Worm (Caenorhabditis elegans) whole organism, young adult: ENCODE results near the gene Y41C4A.32.

Source experiments
- B0261.1 ChIP-seq: sonication (generic microtip); optimal IDR thresholded peaks from 2 replicates; lab custom pipeline; 2016; ENCODE audit warnings: mild to moderate bottlenecking, missing genetic modification characterization, moderate library complexity, missing compliant biosample characterization
- B0336.3 ChIP-seq: fragments of 200-800 bp; sonication (Bioruptor generic); IDR thresholded peaks from 2 replicates; pipeline ENCODE4 v1.3.6; 2022; ENCODE audit warnings: missing genetic modification characterization, missing compliant biosample characterization
- C06A6.2 ChIP-seq: fragments of 200-800 bp; sonication (Bioruptor generic); conservative IDR thresholded peaks from 2 replicates; pipeline ENCODE4 v1.3.6; 2022; ENCODE audit warnings: missing genetic modification characterization, missing compliant biosample characterization
- F23B12.7 ChIP-seq: sonication (generic microtip); optimal IDR thresholded peaks from 2 replicates; lab custom pipeline; 2017; ENCODE audit warnings: missing genetic modification characterization, mild to moderate bottlenecking, missing compliant biosample characterization, antibody characterized with exemption, moderate library complexity; ENCODE audit not compliant: insufficient read depth
- F33H1.4 ChIP-seq: fragments of 200-800 bp; sonication (Bioruptor generic); IDR thresholded peaks from 2 replicates; pipeline ENCODE4 v1.3.6; 2022; ENCODE audit warnings: missing genetic modification reagents, missing genetic modification characterization, missing compliant biosample characterization
- F55B11.4 ChIP-seq: sonication (generic microtip); optimal IDR thresholded peaks from 2 replicates; lab custom pipeline; 2016; ENCODE audit warnings: missing compliant biosample characterization, missing genetic modification characterization, borderline replicate concordance; ENCODE audit not compliant: insufficient read depth
- Y53G8AR.9 ChIP-seq: fragments of 200-800 bp; sonication (Bioruptor generic); conservative IDR thresholded peaks from 2 replicates; pipeline ENCODE4 v1.3.6; 2022; ENCODE audit warnings: missing genetic modification reagents, missing genetic modification characterization, missing compliant biosample characterization
- Y67H2A.10 ChIP-seq: fragments of 200-800 bp; sonication (Bioruptor generic); conservative IDR thresholded peaks from 2 replicates; pipeline ENCODE4 v1.3.6; 2022; ENCODE audit warnings: missing genetic modification reagents, missing genetic modification characterization, missing compliant biosample characterization
- ama-1 ChIP-seq, 3 experiments: fragments of 150-350 bp in 1 of 3; sonication (generic microtip) in 2 of 3; optimal IDR thresholded peaks; 2 replicates each; lab custom pipeline; 2014 to 2018; ENCODE audit warnings: missing biosample characterization in 2 of 3, missing genetic modification characterization in 2 of 3, missing genetic modification reagents in 2 of 3
- aptf-2 ChIP-seq: fragments of 200-800 bp; sonication (Bioruptor generic); conservative IDR thresholded peaks from 2 replicates; pipeline ENCODE4 v1.3.6; 2022; ENCODE audit warnings: missing genetic modification reagents, missing genetic modification characterization, missing compliant biosample characterization
- aptf-3 ChIP-seq: fragments of 200-800 bp; sonication (Bioruptor generic); IDR thresholded peaks from 2 replicates; pipeline ENCODE4 v1.3.6; 2022; ENCODE audit warnings: missing genetic modification characterization, missing compliant biosample characterization
- atf-7 ChIP-seq: sonication (generic microtip); optimal IDR thresholded peaks from 2 replicates; lab custom pipeline; 2017; ENCODE audit warnings: mild to moderate bottlenecking, missing genetic modification characterization, missing compliant biosample characterization
- athp-1 ChIP-seq: sonication (generic microtip); optimal IDR thresholded peaks from 2 replicates; lab custom pipeline; 2017; ENCODE audit warnings: mild to moderate bottlenecking, missing genetic modification characterization, missing compliant biosample characterization
- attf-3 ChIP-seq: fragments of 200-800 bp; sonication (Bioruptor generic); conservative IDR thresholded peaks from 2 replicates; pipeline ENCODE4 v1.3.6; 2022; ENCODE audit warnings: missing genetic modification reagents, missing genetic modification characterization, missing compliant biosample characterization
- bed-1 ChIP-seq: fragments of 200-800 bp; sonication (Bioruptor generic); IDR thresholded peaks from 2 replicates; pipeline ENCODE4 v1.3.6; 2022; ENCODE audit warnings: missing genetic modification reagents, missing genetic modification characterization, missing compliant biosample characterization
- bed-2 ChIP-seq: fragments of 200-800 bp; sonication (Bioruptor generic); IDR thresholded peaks from 2 replicates; pipeline ENCODE4 v1.3.6; 2022; ENCODE audit warnings: missing genetic modification reagents, missing genetic modification characterization, missing compliant biosample characterization
- cebp-2 ChIP-seq: fragments of 200-800 bp; sonication (Bioruptor generic); IDR thresholded peaks from 2 replicates; pipeline ENCODE4 v1.3.6; 2022; ENCODE audit warnings: missing genetic modification characterization, missing compliant biosample characterization
- ceh-58 ChIP-seq: fragments of 200-800 bp; sonication (Bioruptor generic); IDR thresholded peaks from 2 replicates; pipeline ENCODE4 v1.3.6; 2022; ENCODE audit warnings: missing genetic modification characterization, missing compliant biosample characterization
- ceh-79 ChIP-seq: sonication (generic microtip); optimal IDR thresholded peaks from 2 replicates; lab custom pipeline; 2017; ENCODE audit warnings: mild to moderate bottlenecking, missing genetic modification characterization, missing compliant biosample characterization
- dox-1 ChIP-seq: fragments of 200-800 bp; sonication (Bioruptor generic); IDR thresholded peaks from 2 replicates; pipeline ENCODE4 v1.3.6; 2022; ENCODE audit warnings: missing genetic modification reagents, missing genetic modification characterization, missing compliant biosample characterization
- dpff-1 ChIP-seq: sonication (generic microtip); optimal IDR thresholded peaks from 2 replicates; lab custom pipeline; 2017; ENCODE audit warnings: mild to moderate bottlenecking, missing genetic modification characterization, missing compliant biosample characterization
- efl-1 ChIP-seq: fragments of 150-350 bp; optimal IDR thresholded peaks from 2 replicates; lab custom pipeline; 2014; ENCODE audit warnings: missing biosample characterization, missing genetic modification reagents, missing genetic modification characterization
- hmg-1.2 ChIP-seq: fragments of 200-800 bp; sonication (Bioruptor generic); IDR thresholded peaks from 2 replicates; pipeline ENCODE4 v1.3.6; 2022; ENCODE audit warnings: missing genetic modification reagents, missing genetic modification characterization, missing compliant biosample characterization
- let-526 ChIP-seq: fragments of 200-800 bp; sonication (Bioruptor generic); IDR thresholded peaks from 2 replicates; pipeline ENCODE4 v1.3.6; 2022; ENCODE audit warnings: missing genetic modification reagents, missing genetic modification characterization, missing compliant biosample characterization
- let-607 ChIP-seq, 2 experiments: fragments of 200-800 bp in 1 of 2; sonication (Bioruptor generic) in 1 of 2; sonication (generic microtip) in 1 of 2; optimal IDR thresholded peaks; 2 replicates each; lab custom pipeline; 2016 to 2018; ENCODE audit warnings: mild to moderate bottlenecking in 2 of 2, missing compliant biosample characterization in 2 of 2, missing genetic modification characterization in 2 of 2, moderate library complexity in 2 of 2, missing genotype in 1 of 2
- lin-40 ChIP-seq: sonication (generic microtip); optimal IDR thresholded peaks from 2 replicates; lab custom pipeline; 2016; ENCODE audit warnings: missing genetic modification characterization, mild to moderate bottlenecking, missing compliant biosample characterization, missing genotype, missing genetic modification reagents
- lin-54 ChIP-seq: fragments of 200-800 bp; sonication (Bioruptor generic); optimal IDR thresholded peaks from 2 replicates; lab custom pipeline; 2018; ENCODE audit warnings: mild to moderate bottlenecking, missing genetic modification characterization, missing compliant biosample characterization
- madf-10 ChIP-seq: sonication (generic microtip); optimal IDR thresholded peaks from 2 replicates; lab custom pipeline; 2016; ENCODE audit warnings: mild to moderate bottlenecking, missing genetic modification characterization, missing compliant biosample characterization
- madf-3 ChIP-seq: fragments of 200-800 bp; sonication (Bioruptor generic); IDR thresholded peaks from 2 replicates; pipeline ENCODE4 v1.3.6; 2022; ENCODE audit warnings: missing genetic modification reagents, missing genetic modification characterization, missing compliant biosample characterization
- mxl-1 ChIP-seq: sonication (generic microtip); optimal IDR thresholded peaks from 2 replicates; lab custom pipeline; 2016; ENCODE audit warnings: missing genetic modification characterization, missing compliant biosample characterization
- nfya-2 ChIP-seq: fragments of 200-800 bp; sonication (Bioruptor generic); IDR thresholded peaks from 2 replicates; pipeline ENCODE4 v1.3.6; 2022; ENCODE audit warnings: missing genetic modification reagents, missing genetic modification characterization, missing compliant biosample characterization
- nhr-179 ChIP-seq: sonication (generic microtip); optimal IDR thresholded peaks from 2 replicates; lab custom pipeline; 2016; ENCODE audit warnings: mild to moderate bottlenecking, missing genetic modification characterization, missing compliant biosample characterization
- nhr-27 ChIP-seq: fragments of 200-800 bp; sonication (Bioruptor generic); optimal IDR thresholded peaks from 2 replicates; lab custom pipeline; 2018; ENCODE audit warnings: mild to moderate bottlenecking, missing genetic modification characterization, moderate library complexity, missing compliant biosample characterization
- nhr-80 ChIP-seq: sonication (generic microtip); optimal IDR thresholded peaks from 2 replicates; lab custom pipeline; 2016; ENCODE audit warnings: missing genetic modification characterization, missing compliant biosample characterization
- pbrm-1 ChIP-seq: fragments of 200-800 bp; sonication (Bioruptor generic); IDR thresholded peaks from 2 replicates; pipeline ENCODE4 v1.3.6; 2022; ENCODE audit warnings: missing genetic modification reagents, missing genetic modification characterization, missing compliant biosample characterization
- snpc-1.3 ChIP-seq: sonication (generic microtip); optimal IDR thresholded peaks from 2 replicates; lab custom pipeline; 2017; ENCODE audit warnings: missing genetic modification characterization, mild to moderate bottlenecking, missing compliant biosample characterization, antibody characterized with exemption, moderate library complexity, missing genotype, missing genetic modification reagents; ENCODE audit not compliant: insufficient read depth
- snpc-3.4 ChIP-seq: sonication (generic microtip); optimal IDR thresholded peaks from 2 replicates; lab custom pipeline; 2017; ENCODE audit warnings: missing genetic modification characterization, mild to moderate bottlenecking, missing compliant biosample characterization, antibody characterized with exemption, moderate library complexity, missing genotype, missing genetic modification reagents
- snpc-4 ChIP-seq, 5 experiments: fragments of 150-350 bp in 1 of 5; sonication (generic microtip) in 4 of 5; optimal IDR thresholded peaks; 2 replicates each; lab custom pipeline; 2014 to 2018; ENCODE audit warnings: missing genetic modification characterization in 5 of 5, missing biosample characterization in 3 of 5, antibody characterized with exemption in 2 of 5, mild to moderate bottlenecking in 2 of 5, missing compliant biosample characterization in 2 of 5, missing genotype in 2 of 5, moderate library complexity in 2 of 5, missing genetic modification reagents in 1 of 5
- tbp1 ChIP-seq: fragments of 200-800 bp; sonication (Bioruptor generic); optimal IDR thresholded peaks from 2 replicates; lab custom pipeline; 2018; ENCODE audit warnings: mild to moderate bottlenecking, missing genetic modification characterization, missing compliant biosample characterization
- tbx-9 ChIP-seq: sonication (generic microtip); optimal IDR thresholded peaks from 2 replicates; lab custom pipeline; 2016; ENCODE audit warnings: borderline replicate concordance, missing genetic modification characterization, inconsistent platforms, missing compliant biosample characterization
- tlf-1 ChIP-seq: fragments of 200-800 bp; sonication (Bioruptor generic); optimal IDR thresholded peaks from 2 replicates; lab custom pipeline; 2018; ENCODE audit warnings: mild to moderate bottlenecking, missing genetic modification characterization, missing compliant biosample characterization
- unc-62 ChIP-seq: fragments of 150-350 bp; optimal IDR thresholded peaks from 2 replicates; lab custom pipeline; 2014; ENCODE audit warnings: missing biosample characterization, missing genetic modification reagents, missing genetic modification characterization
- xnd-1 ChIP-seq: sonication (generic microtip); optimal IDR thresholded peaks from 2 replicates; lab custom pipeline; 2016; ENCODE audit warnings: missing genotype, missing genetic modification reagents, missing genetic modification characterization, missing compliant biosample characterization
- zim-3 ChIP-seq: sonication (generic microtip); optimal IDR thresholded peaks from 2 replicates; lab custom pipeline; 2017; ENCODE audit warnings: mild to moderate bottlenecking, missing genetic modification characterization, moderate library complexity, missing compliant biosample characterization
- ztf-22 ChIP-seq: fragments of 200-800 bp; sonication (Bioruptor generic); optimal IDR thresholded peaks from 2 replicates; lab custom pipeline; 2018; ENCODE audit warnings: mild to moderate bottlenecking, missing genetic modification characterization, moderate library complexity, missing compliant biosample characterization
- ztf-3 ChIP-seq: fragments of 200-800 bp; sonication (Bioruptor generic); optimal IDR thresholded peaks from 2 replicates; lab custom pipeline; 2018; ENCODE audit warnings: mild to moderate bottlenecking, missing genetic modification characterization, missing compliant biosample characterization
- ztf-6 ChIP-seq: fragments of 200-800 bp; sonication (Bioruptor generic); IDR thresholded peaks from 2 replicates; pipeline ENCODE4 v1.3.6; 2022; ENCODE audit warnings: missing genetic modification reagents, missing genetic modification characterization, missing compliant biosample characterization

Y41C4A.32 gene

ce11 chrIII:11684770-11685169 is 36.7 kb upstream of the Y41C4A.32 start:
- no peak for TF ChIP-seq athp-1 (tag; lab: Kevin White, UChicago)
- no peak for TF ChIP-seq ztf-22 (GFP tag; lab: Kevin White, UChicago)
- TF ChIP-seq nfya-2 (GFP tag; lab: Robert Waterston, UW) = no peak
- no peak for TF ChIP-seq Y53G8AR.9
- TF ChIP-seq tbx-9 (tag; lab: Kevin White, UChicago) = no peak
- TF ChIP-seq attf-3 = no peak
- no peak for TF ChIP-seq B0261.1 (tag; lab: Kevin White, UChicago)
- TF ChIP-seq mxl-1 (tag; lab: Kevin White, UChicago) = no peak
- no peak for TF ChIP-seq Y67H2A.10 (GFP tag; lab: Robert Waterston, UW)
- peak; percentile 7 for TF ChIP-seq madf-10 (tag; lab: Kevin White, UChicago)
- TF ChIP-seq aptf-3 (GFP tag; lab: Robert Waterston, UW) = no peak
- no peak for TF ChIP-seq snpc-4 (GFP tag; optimal IDR thresholded peaks at IDR 0.05; lab: Kevin White, UChicago)
- no peak for TF ChIP-seq snpc-4 (tag; optimal IDR thresholded peaks at IDR 0.05; lab: Kevin White, UChicago)
- no peak for TF ChIP-seq let-526
- no peak for TF ChIP-seq hmg-1.2
- no peak for TF ChIP-seq F33H1.4
- TF ChIP-seq F55B11.4 (tag; lab: Kevin White, UChicago) = no peak
- TF ChIP-seq lin-40 (tag; lab: Kevin White, UChicago) = peak; percentile 45
- no peak for TF ChIP-seq aptf-2 (GFP tag; lab: Robert Waterston, UW)
- no peak for TF ChIP-seq snpc-1.3 (tag; lab: Kevin White, UChicago)
- no peak for TF ChIP-seq madf-3 (GFP tag; lab: Robert Waterston, UW)
- TF ChIP-seq nhr-80 (tag; lab: Kevin White, UChicago) = peak; percentile 67
- TF ChIP-seq efl-1 (GFP tag; lab: Kevin White, UChicago) = no peak
- TF ChIP-seq ztf-3 (GFP tag; lab: Kevin White, UChicago) = no peak
- TF ChIP-seq tbp1 (GFP tag; lab: Kevin White, UChicago) = peak; percentile 30
- no peak for TF ChIP-seq ama-1 (optimal IDR thresholded peaks at IDR 0.05; lab: Kevin White, UChicago)
- TF ChIP-seq ama-1 (GFP tag; optimal IDR thresholded peaks at IDR 0.05; lab: Kevin White, UChicago) = no peak
- TF ChIP-seq ceh-79 (tag; lab: Kevin White, UChicago) = no peak
- no peak for TF ChIP-seq dox-1
- TF ChIP-seq let-607 (tag; optimal IDR thresholded peaks at IDR 0.05; lab: Kevin White, UChicago) = peak in 1 of 2 experiments; percentile 5
- no peak for TF ChIP-seq bed-1
- TF ChIP-seq xnd-1 (tag; lab: Kevin White, UChicago) = no peak
- TF ChIP-seq B0336.3 (GFP tag; lab: Robert Waterston, UW) = no peak
- no peak for TF ChIP-seq dpff-1
- no peak for TF ChIP-seq tlf-1
- no peak for TF ChIP-seq nhr-27 (tag; lab: Kevin White, UChicago)
- TF ChIP-seq unc-62 = no peak
- peak; percentile 96 for TF ChIP-seq atf-7 (tag; lab: Kevin White, UChicago)
- TF ChIP-seq bed-2 = no peak
- no peak for TF ChIP-seq C06A6.2 (GFP tag; lab: Robert Waterston, UW)
- TF ChIP-seq cebp-2 (GFP tag; lab: Robert Waterston, UW) = no peak
- TF ChIP-seq nhr-179 (tag; lab: Kevin White, UChicago) = no peak
- no peak for TF ChIP-seq ceh-58 (GFP tag; lab: Robert Waterston, UW)
- no peak for TF ChIP-seq lin-54 (GFP tag; lab: Kevin White, UChicago)
- no peak for TF ChIP-seq zim-3 (tag; lab: Kevin White, UChicago)
- no peak for TF ChIP-seq F23B12.7
- no peak for TF ChIP-seq pbrm-1
- no peak for TF ChIP-seq snpc-3.4 (tag; lab: Kevin White, UChicago)
- no peak for TF ChIP-seq ztf-6 (GFP tag; lab: Robert Waterston, UW)
